Fruit fly (Drosophila melanogaster): ENCODE measurements around the gene CG4598.

The CG4598 gene

dm6 chr2L:9966983-9967737 is 48.7 kb downstream of the CG4598 start, which contains the start of the genes Dref and RpL13 (continued):
- TF ChIP-seq CG11696 (GFP tag; IDR thresholded peaks at IDR 0.05) (peak; percentile 72), CG7928 (GFP tag; optimal IDR thresholded peaks at IDR 0.05) (peak; percentile 74), CG6175 (GFP tag; IDR thresholded peaks at IDR 0.05) (peak; percentile 79), row (GFP tag; IDR thresholded peaks at IDR 0.05) (peak; percentile 81), CG11085 (GFP tag; IDR thresholded peaks at IDR 0.05) (peak; percentile 49; the same call in 1 of the 2 replicates), zen (tag; optimal IDR thresholded peaks at IDR 0.05) (peak; percentile 67), CG4424 (GFP tag; optimal IDR thresholded peaks at IDR 0.05) (peak; percentile 75), Ptx1 (GFP tag; IDR thresholded peaks at IDR 0.05) (peak; percentile 69), zf30C (GFP tag; optimal IDR thresholded peaks at IDR 0.05) (peak; percentile 63), amos (GFP tag; IDR thresholded peaks at IDR 0.05; ENCODE audit: partially characterized antibody) (peak; percentile 72), Chrac-16 (GFP tag; optimal IDR thresholded peaks at IDR 0.05) (peak; percentile 58), CG15479 (GFP tag; optimal IDR thresholded peaks at IDR 0.05) (peak; percentile 79), unpg (GFP tag; optimal IDR thresholded peaks at IDR 0.05) (peak; percentile 82), CG16813 (GFP tag; IDR thresholded peaks at IDR 0.05; ENCODE audit: partially characterized antibody) (peak; percentile 79), Aef1 (GFP tag; IDR thresholded peaks at IDR 0.05) (peak; percentile 47), CG10565 (GFP tag; optimal IDR thresholded peaks at IDR 0.05) (no peak), CHES-1-like (GFP tag; optimal IDR thresholded peaks at IDR 0.05) (peak; percentile 90), ems (GFP tag; optimal IDR thresholded peaks at IDR 0.05) (peak; percentile 79), CG11093 (GFP tag; IDR thresholded peaks at IDR 0.05) (no peak), CG31365 (tag; optimal IDR thresholded peaks at IDR 0.05) (peak; percentile 85), eyg (GFP tag; optimal IDR thresholded peaks at IDR 0.05) (peak; percentile 89), CG12104 (GFP tag; optimal IDR thresholded peaks at IDR 0.05) (peak; percentile 78), CG10321 (GFP tag; IDR thresholded peaks at IDR 0.05) (peak; percentile 63), tin (GFP tag; optimal IDR thresholded peaks at IDR 0.05) (peak; percentile 69), HLHmδ (GFP tag; optimal IDR thresholded peaks at IDR 0.05) (peak; percentile 96), CG13123 (GFP tag; optimal IDR thresholded peaks at IDR 0.05) (peak; percentile 97), Deaf1 (tag; optimal IDR thresholded peaks at IDR 0.05) (peak; percentile 64), Hand (GFP tag; optimal IDR thresholded peaks at IDR 0.05) (peak; percentile 86), B-H2 (GFP tag; optimal IDR thresholded peaks at IDR 0.05) (peak; percentile 93), BEAF-32 (GFP tag; optimal IDR thresholded peaks at IDR 0.05) (peak; percentile 84), NfI (GFP tag; optimal IDR thresholded peaks at IDR 0.05) (peak; percentile 94), crol (GFP tag; IDR thresholded peaks at IDR 0.05) (peak; percentile 43), CG8388 (GFP tag; optimal IDR thresholded peaks at IDR 0.05) (peak; percentile 76), CG8765 (GFP tag; IDR thresholded peaks at IDR 0.05) (peak; percentile 61; the same call in 1 of the 2 replicates), Drgx (GFP tag; IDR thresholded peaks at IDR 0.05) (peak; percentile 38; the same call in 1 of the 2 replicates), CG18011 (GFP tag; optimal IDR thresholded peaks at IDR 0.05) (peak; percentile 85), Sox100B (GFP tag; optimal IDR thresholded peaks at IDR 0.05) (peak; percentile 93), mirr (GFP tag; optimal IDR thresholded peaks at IDR 0.05) (peak; percentile 98), CG18262 (tag; optimal IDR thresholded peaks at IDR 0.05) (peak; percentile 80), vvl (GFP tag; IDR thresholded peaks at IDR 0.05) (peak; percentile 90), rib (GFP tag; IDR thresholded peaks at IDR 0.05) (peak; percentile 27; the same call in 1 of the 2 replicates), CG32767 (GFP tag; IDR thresholded peaks at IDR 0.05) (peak; percentile 76), CG30020 (tag; optimal IDR thresholded peaks at IDR 0.05) (peak; percentile 80), slbo (GFP tag; IDR thresholded peaks at IDR 0.05) (peak; percentile 77), Hsf (GFP tag; optimal IDR thresholded peaks at IDR 0.05) (peak; percentile 81), trh (GFP tag; optimal IDR thresholded peaks at IDR 0.05) (peak; percentile 64), CG17802 (tag; optimal IDR thresholded peaks at IDR 0.05) (peak; percentile 53), Rfx (GFP tag; IDR thresholded peaks at IDR 0.05) (peak; percentile 88), nmo (GFP tag; optimal IDR thresholded peaks at IDR 0.05) (peak; percentile 84)

All from whole organism, embryonic.